Worm (Caenorhabditis elegans) whole organism, young adult: ENCODE measurements around the gene gap-1.

ENCODE experiments used
- B0035.1 ChIP-seq: sonication (generic microtip); optimal IDR thresholded peaks from 2 replicates; lab custom pipeline; 2016; ENCODE audit warnings: missing genetic modification characterization, mild to moderate bottlenecking, missing compliant biosample characterization, missing genotype, missing genetic modification reagents
- D2030.7 ChIP-seq: fragments of 200-800 bp; sonication (Bioruptor generic); IDR thresholded peaks from 2 replicates; pipeline ENCODE4 v1.3.6; 2022; ENCODE audit warnings: missing genetic modification reagents, missing genetic modification characterization, missing compliant biosample characterization
- F57C9.4 ChIP-seq: sonication (generic microtip); optimal IDR thresholded peaks from 2 replicates; lab custom pipeline; 2017; ENCODE audit warnings: mild to moderate bottlenecking, missing genetic modification characterization, missing compliant biosample characterization
- K12H6.12 ChIP-seq: fragments of 200-800 bp; sonication (Bioruptor generic); optimal IDR thresholded peaks from 2 replicates; lab custom pipeline; 2018; ENCODE audit warnings: mild to moderate bottlenecking, missing genetic modification characterization, missing compliant biosample characterization
- T07F8.4 ChIP-seq: sonication (generic microtip); optimal IDR thresholded peaks from 2 replicates; lab custom pipeline; 2016; ENCODE audit warnings: mild to moderate bottlenecking, missing genetic modification characterization, moderate library complexity, missing compliant biosample characterization
- T26A5.8 ChIP-seq: sonication (generic microtip); optimal IDR thresholded peaks from 2 replicates; lab custom pipeline; 2016; ENCODE audit warnings: missing genetic modification characterization, missing compliant biosample characterization
- Y53G8AR.9 ChIP-seq: fragments of 200-800 bp; sonication (Bioruptor generic); conservative IDR thresholded peaks from 2 replicates; pipeline ENCODE4 v1.3.6; 2022; ENCODE audit warnings: missing genetic modification reagents, missing genetic modification characterization, missing compliant biosample characterization
- Y67H2A.10 ChIP-seq: fragments of 200-800 bp; sonication (Bioruptor generic); conservative IDR thresholded peaks from 2 replicates; pipeline ENCODE4 v1.3.6; 2022; ENCODE audit warnings: missing genetic modification reagents, missing genetic modification characterization, missing compliant biosample characterization
- ZK185.1 ChIP-seq: sonication (generic microtip); optimal IDR thresholded peaks from 2 replicates; lab custom pipeline; 2016; ENCODE audit warnings: mild to moderate bottlenecking, missing genetic modification characterization, missing compliant biosample characterization; ENCODE audit not compliant: poor library complexity, severe bottlenecking
- ama-1 ChIP-seq, 3 experiments: fragments of 150-350 bp in 1 of 3; sonication (generic microtip) in 2 of 3; optimal IDR thresholded peaks; 2 replicates each; lab custom pipeline; 2014 to 2018; ENCODE audit warnings: missing biosample characterization in 2 of 3, missing genetic modification characterization in 2 of 3, missing genetic modification reagents in 2 of 3
- attf-3 ChIP-seq: fragments of 200-800 bp; sonication (Bioruptor generic); conservative IDR thresholded peaks from 2 replicates; pipeline ENCODE4 v1.3.6; 2022; ENCODE audit warnings: missing genetic modification reagents, missing genetic modification characterization, missing compliant biosample characterization
- attf-5 ChIP-seq: fragments of 200-800 bp; sonication (Bioruptor generic); optimal IDR thresholded peaks from 2 replicates; lab custom pipeline; 2018; ENCODE audit warnings: mild to moderate bottlenecking, missing genetic modification characterization, missing compliant biosample characterization
- cebp-2 ChIP-seq: fragments of 200-800 bp; sonication (Bioruptor generic); IDR thresholded peaks from 2 replicates; pipeline ENCODE4 v1.3.6; 2022; ENCODE audit warnings: missing genetic modification characterization, missing compliant biosample characterization
- ceh-100 ChIP-seq: fragments of 200-800 bp; sonication (Bioruptor generic); IDR thresholded peaks from 2 replicates; pipeline ENCODE4 v1.3.6; 2022; ENCODE audit warnings: missing genetic modification reagents, missing genetic modification characterization, missing compliant biosample characterization
- ceh-27 ChIP-seq: fragments of 200-800 bp; sonication (Bioruptor generic); optimal IDR thresholded peaks from 2 replicates; lab custom pipeline; 2018; ENCODE audit warnings: mild to moderate bottlenecking, missing genetic modification characterization, moderate library complexity, missing compliant biosample characterization
- ceh-79 ChIP-seq: sonication (generic microtip); optimal IDR thresholded peaks from 2 replicates; lab custom pipeline; 2017; ENCODE audit warnings: mild to moderate bottlenecking, missing genetic modification characterization, missing compliant biosample characterization
- dpl-1 ChIP-seq: fragments of 150-350 bp; optimal IDR thresholded peaks from 2 replicates; lab custom pipeline; 2014; ENCODE audit warnings: missing biosample characterization, missing genetic modification reagents, missing genetic modification characterization
- egl-44 ChIP-seq: fragments of 200-800 bp; sonication (Bioruptor generic); IDR thresholded peaks from 2 replicates; pipeline ENCODE4 v1.3.6; 2022; ENCODE audit warnings: missing genetic modification reagents, missing genetic modification characterization, missing compliant biosample characterization
- ekl-4 ChIP-seq: fragments of 200-800 bp; sonication (Bioruptor generic); IDR thresholded peaks from 2 replicates; pipeline ENCODE4 v1.3.6; 2022; ENCODE audit warnings: missing genetic modification reagents, missing genetic modification characterization, missing compliant biosample characterization
- ets-4 ChIP-seq: fragments of 200-800 bp; sonication (Bioruptor generic); optimal IDR thresholded peaks from 2 replicates; lab custom pipeline; 2018; ENCODE audit warnings: mild to moderate bottlenecking, missing genetic modification characterization, missing compliant biosample characterization
- hmg-20 ChIP-seq: fragments of 200-800 bp; sonication (Bioruptor generic); IDR thresholded peaks from 2 replicates; pipeline ENCODE4 v1.3.6; 2022; ENCODE audit warnings: missing genetic modification reagents, missing genetic modification characterization, missing compliant biosample characterization
- hsf-1 ChIP-seq: fragments of 200-800 bp; sonication (Bioruptor generic); IDR thresholded peaks from 2 replicates; pipeline ENCODE4 v1.3.6; 2022; ENCODE audit warnings: missing genetic modification reagents, missing genetic modification characterization, missing compliant biosample characterization
- lag-1 ChIP-seq: fragments of 200-800 bp; sonication (Bioruptor generic); IDR thresholded peaks from 2 replicates; pipeline ENCODE4 v1.3.6; 2022; ENCODE audit warnings: missing genetic modification reagents, missing genetic modification characterization, missing compliant biosample characterization
- madf-8 ChIP-seq: fragments of 200-800 bp; sonication (Bioruptor generic); conservative IDR thresholded peaks from 2 replicates; pipeline ENCODE4 v1.3.6; 2022; ENCODE audit warnings: missing genetic modification reagents, missing genetic modification characterization, missing compliant biosample characterization
- mcd-1 ChIP-seq: fragments of 200-800 bp; sonication (Bioruptor generic); IDR thresholded peaks from 2 replicates; pipeline ENCODE4 v1.3.6; 2022; ENCODE audit warnings: missing genetic modification reagents, missing genetic modification characterization, missing compliant biosample characterization
- mel-28 ChIP-seq: sonication (generic microtip); optimal IDR thresholded peaks from 2 replicates; lab custom pipeline; 2016; ENCODE audit warnings: borderline replicate concordance, mild to moderate bottlenecking, missing genetic modification characterization, missing compliant biosample characterization
- nfya-1 ChIP-seq: sonication (generic microtip); optimal IDR thresholded peaks from 2 replicates; lab custom pipeline; 2017; ENCODE audit warnings: antibody characterized with exemption, missing compliant biosample characterization, missing genetic modification characterization, borderline replicate concordance; ENCODE audit not compliant: insufficient read depth
- nhr-80 ChIP-seq: sonication (generic microtip); optimal IDR thresholded peaks from 2 replicates; lab custom pipeline; 2016; ENCODE audit warnings: missing genetic modification characterization, missing compliant biosample characterization
- nhr-90 ChIP-seq: sonication (generic microtip); optimal IDR thresholded peaks from 2 replicates; lab custom pipeline; 2016; ENCODE audit warnings: missing genotype, mild to moderate bottlenecking, missing genetic modification characterization, missing compliant biosample characterization
- pha-4 ChIP-seq: fragments of 150-350 bp; sonication (generic microtip); optimal IDR thresholded peaks from 2 replicates; lab custom pipeline; 2014; ENCODE audit warnings: missing biosample characterization, missing genetic modification reagents, missing genetic modification characterization
- rec-8 ChIP-seq, 2 experiments: sonication (generic microtip); optimal IDR thresholded peaks; 2 replicates each; lab custom pipeline; 2016; ENCODE audit warnings: mild to moderate bottlenecking in 2 of 2, missing genetic modification characterization in 2 of 2, missing genetic modification reagents in 2 of 2, missing genotype in 2 of 2, missing biosample characterization in 1 of 2, missing compliant biosample characterization in 1 of 2, moderate library complexity in 1 of 2
- snpc-1.1 ChIP-seq: sonication (generic microtip); optimal IDR thresholded peaks from 2 replicates; lab custom pipeline; 2017; ENCODE audit warnings: missing genetic modification characterization, mild to moderate bottlenecking, missing compliant biosample characterization, antibody characterized with exemption, moderate library complexity, missing genotype, missing genetic modification reagents; ENCODE audit not compliant: insufficient read depth
- snpc-1.3 ChIP-seq: sonication (generic microtip); optimal IDR thresholded peaks from 2 replicates; lab custom pipeline; 2017; ENCODE audit warnings: missing genetic modification characterization, mild to moderate bottlenecking, missing compliant biosample characterization, antibody characterized with exemption, moderate library complexity, missing genotype, missing genetic modification reagents; ENCODE audit not compliant: insufficient read depth
- snpc-4 ChIP-seq, 5 experiments: fragments of 150-350 bp in 1 of 5; sonication (generic microtip) in 4 of 5; optimal IDR thresholded peaks; 2 replicates each; lab custom pipeline; 2014 to 2018; ENCODE audit warnings: missing genetic modification characterization in 5 of 5, missing biosample characterization in 3 of 5, antibody characterized with exemption in 2 of 5, mild to moderate bottlenecking in 2 of 5, missing compliant biosample characterization in 2 of 5, missing genotype in 2 of 5, moderate library complexity in 2 of 5, missing genetic modification reagents in 1 of 5
- sptf-2 ChIP-seq: fragments of 200-800 bp; sonication (Bioruptor generic); optimal IDR thresholded peaks from 2 replicates; lab custom pipeline; 2018; ENCODE audit warnings: mild to moderate bottlenecking, missing genetic modification characterization, missing compliant biosample characterization
- tbp1 ChIP-seq: fragments of 200-800 bp; sonication (Bioruptor generic); optimal IDR thresholded peaks from 2 replicates; lab custom pipeline; 2018; ENCODE audit warnings: mild to moderate bottlenecking, missing genetic modification characterization, missing compliant biosample characterization
- unc-130 ChIP-seq: sonication (generic microtip); optimal IDR thresholded peaks from 2 replicates; lab custom pipeline; 2016; ENCODE audit warnings: missing genetic modification reagents, missing genetic modification characterization, missing compliant biosample characterization
- xnd-1 ChIP-seq: sonication (generic microtip); optimal IDR thresholded peaks from 2 replicates; lab custom pipeline; 2016; ENCODE audit warnings: missing genotype, missing genetic modification reagents, missing genetic modification characterization, missing compliant biosample characterization
- ztf-3 ChIP-seq: fragments of 200-800 bp; sonication (Bioruptor generic); optimal IDR thresholded peaks from 2 replicates; lab custom pipeline; 2018; ENCODE audit warnings: mild to moderate bottlenecking, missing genetic modification characterization, missing compliant biosample characterization
- ztf-6 ChIP-seq: fragments of 200-800 bp; sonication (Bioruptor generic); IDR thresholded peaks from 2 replicates; pipeline ENCODE4 v1.3.6; 2022; ENCODE audit warnings: missing genetic modification reagents, missing genetic modification characterization, missing compliant biosample characterization

Gene gap-1

ce11 chrX:2237438-2237961 is 45.2 kb downstream of the gap-1 start, which contains the start of gene vha-15 (continued):
- TF ChIP-seq pha-4 (tag; lab: Kevin White, UChicago) (peak; percentile 39), mcd-1 (GFP tag; lab: Robert Waterston, UW) (no peak), hsf-1 (GFP tag; lab: Robert Waterston, UW) (no peak), nhr-80 (tag; lab: Kevin White, UChicago) (peak; percentile 69), tbp1 (GFP tag; lab: Kevin White, UChicago) (peak; percentile 7), ceh-79 (tag; lab: Kevin White, UChicago) (no peak), lag-1 (GFP tag; lab: Robert Waterston, UW) (no peak), T07F8.4 (no peak), attf-5 (GFP tag; lab: Kevin White, UChicago) (peak; percentile 58), ztf-3 (GFP tag; lab: Kevin White, UChicago) (no peak)
- TF ChIP-seq, all 124 proteins: peak for 18

ce11 chrX:2241147-2241798 is 49.0 kb downstream of the gap-1 start:
- TF ChIP-seq F57C9.4 (tag; lab: Kevin White, UChicago), result no peak
- no peak for TF ChIP-seq hmg-20
- TF ChIP-seq attf-5 (GFP tag; lab: Kevin White, UChicago), result no peak
- no peak for TF ChIP-seq ets-4 (GFP tag; lab: Kevin White, UChicago)
- no peak for TF ChIP-seq snpc-4 (GFP tag; optimal IDR thresholded peaks at IDR 0.05; lab: Kevin White, UChicago)
- TF ChIP-seq snpc-4 (tag; optimal IDR thresholded peaks at IDR 0.05; lab: Kevin White, UChicago), result peak in 1 of 4 experiments; percentile 11
- no peak for TF ChIP-seq D2030.7 (GFP tag; lab: Robert Waterston, UW)
- no peak for TF ChIP-seq cebp-2 (GFP tag; lab: Robert Waterston, UW)

- TF ChIP-seq Y53G8AR.9 (GFP tag; lab: Robert Waterston, UW), result no peak; the same call in 1 of the 2 replicates
- TF ChIP-seq egl-44 (GFP tag; lab: Robert Waterston, UW), result peak; percentile 56; the same call in 1 of the 2 replicates
- peak; percentile 24 for TF ChIP-seq nhr-90
- TF ChIP-seq B0035.1 (tag; lab: Kevin White, UChicago), result no peak
- 0 out of 2 replicates have a peak, but pooled peaks have one; percentile 52 for TF ChIP-seq ztf-6 (GFP tag; lab: Robert Waterston, UW)
- no peak for TF ChIP-seq mel-28 (tag; lab: Kevin White, UChicago)
- 0 out of 2 replicates have a peak, but pooled peaks have one; percentile 10 for TF ChIP-seq Y67H2A.10 (GFP tag; lab: Robert Waterston, UW)
- TF ChIP-seq ceh-100, result 0 out of 2 replicates have a peak, but pooled peaks have one; percentile 46
- TF ChIP-seq attf-3 (GFP tag; lab: Robert Waterston, UW), result no peak
- TF ChIP-seq snpc-1.1 (tag; lab: Kevin White, UChicago), result no peak
- TF ChIP-seq hsf-1 (GFP tag; lab: Robert Waterston, UW), result no peak
- no peak for TF ChIP-seq T26A5.8 (tag; lab: Kevin White, UChicago)
- no peak for TF ChIP-seq nfya-1 (tag; lab: Kevin White, UChicago)
- no peak for TF ChIP-seq unc-130 (GFP tag; lab: Kevin White, UChicago)
- TF ChIP-seq xnd-1 (tag; lab: Kevin White, UChicago), result no peak
- no peak for TF ChIP-seq rec-8 (tag; optimal IDR thresholded peaks at IDR 0.05; lab: Kevin White, UChicago)
- no peak for TF ChIP-seq madf-8 (GFP tag; lab: Robert Waterston, UW)
- TF ChIP-seq ZK185.1 (tag; lab: Kevin White, UChicago), result peak; percentile 89
- TF ChIP-seq ceh-79 (tag; lab: Kevin White, UChicago), result no peak
- TF ChIP-seq dpl-1 (GFP tag; lab: Kevin White, UChicago), result no peak
- no peak for TF ChIP-seq snpc-1.3
- TF ChIP-seq F57C9.4 (tag; lab: Kevin White, UChicago), result no peak
- no peak for TF ChIP-seq ama-1 (optimal IDR thresholded peaks at IDR 0.05; lab: Kevin White, UChicago)
- no peak for TF ChIP-seq ama-1 (GFP tag; optimal IDR thresholded peaks at IDR 0.05; lab: Kevin White, UChicago)
- peak; percentile 78 for TF ChIP-seq ekl-4 (GFP tag; lab: Robert Waterston, UW)
- peak; percentile 95 for TF ChIP-seq ceh-27 (GFP tag; lab: Kevin White, UChicago)
- peak; percentile 74; the same call in 1 of the 2 replicates for TF ChIP-seq hmg-20
- no peak for TF ChIP-seq sptf-2 (GFP tag; lab: Kevin White, UChicago)
- peak; percentile 92 for TF ChIP-seq K12H6.12 (tag; lab: Kevin White, UChicago)
Observed at ce11 chrX:2242568-2243185, 50.4 kb downstream of the gap-1 start, which contains the start of gene rpl-11.2. Gene rpl-11.2, minus strand, starts transcription at chrX:2242618.
